Worm (Caenorhabditis elegans) whole organism, young adult: ENCODE results near the gene rpl-22.

Experiments used
- B0261.1 ChIP-seq: sonication (generic microtip); optimal IDR thresholded peaks from 2 replicates; lab custom pipeline; 2016; ENCODE audit warnings: mild to moderate bottlenecking, missing genetic modification characterization, moderate library complexity, missing compliant biosample characterization
- C17E4.6 ChIP-seq: fragments of 200-800 bp; sonication (Bioruptor generic); IDR thresholded peaks from 2 replicates; pipeline ENCODE4 v1.3.6; 2022; ENCODE audit warnings: missing genetic modification reagents, missing genetic modification characterization, missing compliant biosample characterization
- D2030.7 ChIP-seq: fragments of 200-800 bp; sonication (Bioruptor generic); IDR thresholded peaks from 2 replicates; pipeline ENCODE4 v1.3.6; 2022; ENCODE audit warnings: missing genetic modification reagents, missing genetic modification characterization, missing compliant biosample characterization
- F33H1.4 ChIP-seq: fragments of 200-800 bp; sonication (Bioruptor generic); IDR thresholded peaks from 2 replicates; pipeline ENCODE4 v1.3.6; 2022; ENCODE audit warnings: missing genetic modification reagents, missing genetic modification characterization, missing compliant biosample characterization
- F37B4.10 ChIP-seq: fragments of 200-800 bp; sonication (Bioruptor generic); IDR thresholded peaks from 2 replicates; pipeline ENCODE4 v1.3.6; 2022; ENCODE audit warnings: missing genetic modification characterization, missing compliant biosample characterization
- F49E8.2 ChIP-seq: sonication (generic microtip); optimal IDR thresholded peaks from 3 replicates; lab custom pipeline; 2017; ENCODE audit warnings: missing genetic modification characterization, mild to moderate bottlenecking, missing compliant biosample characterization, antibody characterized with exemption, moderate library complexity; ENCODE audit not compliant: insufficient read depth
- F57A8.1 ChIP-seq: fragments of 200-800 bp; sonication (Bioruptor generic); optimal IDR thresholded peaks from 2 replicates; lab custom pipeline; 2018; ENCODE audit warnings: mild to moderate bottlenecking, missing genetic modification characterization, moderate library complexity, missing compliant biosample characterization
- T07F8.4 ChIP-seq: sonication (generic microtip); optimal IDR thresholded peaks from 2 replicates; lab custom pipeline; 2016; ENCODE audit warnings: mild to moderate bottlenecking, missing genetic modification characterization, moderate library complexity, missing compliant biosample characterization
- Y53G8AR.9 ChIP-seq: fragments of 200-800 bp; sonication (Bioruptor generic); conservative IDR thresholded peaks from 2 replicates; pipeline ENCODE4 v1.3.6; 2022; ENCODE audit warnings: missing genetic modification reagents, missing genetic modification characterization, missing compliant biosample characterization
- ZK185.1 ChIP-seq: sonication (generic microtip); optimal IDR thresholded peaks from 2 replicates; lab custom pipeline; 2016; ENCODE audit warnings: mild to moderate bottlenecking, missing genetic modification characterization, missing compliant biosample characterization; ENCODE audit not compliant: poor library complexity, severe bottlenecking
- aptf-3 ChIP-seq: fragments of 200-800 bp; sonication (Bioruptor generic); IDR thresholded peaks from 2 replicates; pipeline ENCODE4 v1.3.6; 2022; ENCODE audit warnings: missing genetic modification characterization, missing compliant biosample characterization
- attf-5 ChIP-seq: fragments of 200-800 bp; sonication (Bioruptor generic); optimal IDR thresholded peaks from 2 replicates; lab custom pipeline; 2018; ENCODE audit warnings: mild to moderate bottlenecking, missing genetic modification characterization, missing compliant biosample characterization
- bed-2 ChIP-seq: fragments of 200-800 bp; sonication (Bioruptor generic); IDR thresholded peaks from 2 replicates; pipeline ENCODE4 v1.3.6; 2022; ENCODE audit warnings: missing genetic modification reagents, missing genetic modification characterization, missing compliant biosample characterization
- cebp-1 ChIP-seq, 2 experiments: fragments of 200-800 bp in 1 of 2; sonication (Bioruptor generic) in 1 of 2; sonication (generic microtip) in 1 of 2; IDR thresholded peaks in 1 of 2; optimal IDR thresholded peaks in 1 of 2; 2 replicates each; pipeline versions ENCODE4 v1.3.6 to Lab custom; 2017 to 2022; ENCODE audit warnings: missing compliant biosample characterization in 2 of 2, missing genetic modification characterization in 2 of 2, mild to moderate bottlenecking in 1 of 2, missing genetic modification reagents in 1 of 2, moderate library complexity in 1 of 2
- cebp-2 ChIP-seq: fragments of 200-800 bp; sonication (Bioruptor generic); IDR thresholded peaks from 2 replicates; pipeline ENCODE4 v1.3.6; 2022; ENCODE audit warnings: missing genetic modification characterization, missing compliant biosample characterization
- ceh-27 ChIP-seq: fragments of 200-800 bp; sonication (Bioruptor generic); optimal IDR thresholded peaks from 2 replicates; lab custom pipeline; 2018; ENCODE audit warnings: mild to moderate bottlenecking, missing genetic modification characterization, moderate library complexity, missing compliant biosample characterization
- chd-7 ChIP-seq: sonication (generic microtip); optimal IDR thresholded peaks from 2 replicates; lab custom pipeline; 2016; ENCODE audit warnings: mild to moderate bottlenecking, missing genetic modification characterization, moderate library complexity, missing compliant biosample characterization
- dox-1 ChIP-seq: fragments of 200-800 bp; sonication (Bioruptor generic); IDR thresholded peaks from 2 replicates; pipeline ENCODE4 v1.3.6; 2022; ENCODE audit warnings: missing genetic modification reagents, missing genetic modification characterization, missing compliant biosample characterization
- efl-1 ChIP-seq: fragments of 150-350 bp; optimal IDR thresholded peaks from 2 replicates; lab custom pipeline; 2014; ENCODE audit warnings: missing biosample characterization, missing genetic modification reagents, missing genetic modification characterization
- fkh-3 ChIP-seq: sonication (generic microtip); optimal IDR thresholded peaks from 2 replicates; lab custom pipeline; 2016; ENCODE audit warnings: mild to moderate bottlenecking, missing genetic modification characterization, missing compliant biosample characterization
- him-1 ChIP-seq: sonication (generic microtip); optimal IDR thresholded peaks from 2 replicates; lab custom pipeline; 2016; ENCODE audit warnings: missing genotype, missing genetic modification reagents, missing genetic modification characterization, missing compliant biosample characterization
- hmg-1.2 ChIP-seq: fragments of 200-800 bp; sonication (Bioruptor generic); IDR thresholded peaks from 2 replicates; pipeline ENCODE4 v1.3.6; 2022; ENCODE audit warnings: missing genetic modification reagents, missing genetic modification characterization, missing compliant biosample characterization
- hmg-20 ChIP-seq: fragments of 200-800 bp; sonication (Bioruptor generic); IDR thresholded peaks from 2 replicates; pipeline ENCODE4 v1.3.6; 2022; ENCODE audit warnings: missing genetic modification reagents, missing genetic modification characterization, missing compliant biosample characterization
- let-607 ChIP-seq, 2 experiments: fragments of 200-800 bp in 1 of 2; sonication (Bioruptor generic) in 1 of 2; sonication (generic microtip) in 1 of 2; optimal IDR thresholded peaks; 2 replicates each; lab custom pipeline; 2016 to 2018; ENCODE audit warnings: mild to moderate bottlenecking in 2 of 2, missing compliant biosample characterization in 2 of 2, missing genetic modification characterization in 2 of 2, moderate library complexity in 2 of 2, missing genotype in 1 of 2
- lin-40 ChIP-seq: sonication (generic microtip); optimal IDR thresholded peaks from 2 replicates; lab custom pipeline; 2016; ENCODE audit warnings: missing genetic modification characterization, mild to moderate bottlenecking, missing compliant biosample characterization, missing genotype, missing genetic modification reagents
- lin-54 ChIP-seq: fragments of 200-800 bp; sonication (Bioruptor generic); optimal IDR thresholded peaks from 2 replicates; lab custom pipeline; 2018; ENCODE audit warnings: mild to moderate bottlenecking, missing genetic modification characterization, missing compliant biosample characterization
- lsl-1 ChIP-seq: fragments of 200-800 bp; sonication (Bioruptor generic); optimal IDR thresholded peaks from 2 replicates; lab custom pipeline; 2018; ENCODE audit warnings: mild to moderate bottlenecking, missing genetic modification characterization, moderate library complexity, missing compliant biosample characterization
- madf-6 ChIP-seq: fragments of 200-800 bp; sonication (Bioruptor generic); IDR thresholded peaks from 2 replicates; pipeline ENCODE4 v1.3.6; 2022; ENCODE audit warnings: missing genetic modification reagents, missing genetic modification characterization, missing compliant biosample characterization
- mcd-1 ChIP-seq: fragments of 200-800 bp; sonication (Bioruptor generic); IDR thresholded peaks from 2 replicates; pipeline ENCODE4 v1.3.6; 2022; ENCODE audit warnings: missing genetic modification reagents, missing genetic modification characterization, missing compliant biosample characterization
- mxl-1 ChIP-seq: sonication (generic microtip); optimal IDR thresholded peaks from 2 replicates; lab custom pipeline; 2016; ENCODE audit warnings: missing genetic modification characterization, missing compliant biosample characterization
- nfyb-1 ChIP-seq: fragments of 200-800 bp; sonication (Bioruptor generic); IDR thresholded peaks from 2 replicates; pipeline ENCODE4 v1.3.6; 2022; ENCODE audit warnings: missing genetic modification reagents, missing genetic modification characterization, missing compliant biosample characterization
- nhr-27 ChIP-seq: fragments of 200-800 bp; sonication (Bioruptor generic); optimal IDR thresholded peaks from 2 replicates; lab custom pipeline; 2018; ENCODE audit warnings: mild to moderate bottlenecking, missing genetic modification characterization, moderate library complexity, missing compliant biosample characterization
- nhr-80 ChIP-seq: sonication (generic microtip); optimal IDR thresholded peaks from 2 replicates; lab custom pipeline; 2016; ENCODE audit warnings: missing genetic modification characterization, missing compliant biosample characterization
- pbrm-1 ChIP-seq: fragments of 200-800 bp; sonication (Bioruptor generic); IDR thresholded peaks from 2 replicates; pipeline ENCODE4 v1.3.6; 2022; ENCODE audit warnings: missing genetic modification reagents, missing genetic modification characterization, missing compliant biosample characterization
- rcor-1 ChIP-seq: fragments of 200-800 bp; sonication (Bioruptor generic); IDR thresholded peaks from 2 replicates; pipeline ENCODE4 v1.3.6; 2022; ENCODE audit warnings: missing genetic modification reagents, missing genetic modification characterization, missing compliant biosample characterization
- repo-1 ChIP-seq: sonication (generic microtip); optimal IDR thresholded peaks from 2 replicates; lab custom pipeline; 2017; ENCODE audit warnings: mild to moderate bottlenecking, missing genetic modification characterization, missing compliant biosample characterization
- sdz-38 ChIP-seq: sonication (generic microtip); optimal IDR thresholded peaks from 2 replicates; lab custom pipeline; 2016; ENCODE audit warnings: missing genotype, missing genetic modification characterization, missing compliant biosample characterization
- snpc-1.1 ChIP-seq: sonication (generic microtip); optimal IDR thresholded peaks from 2 replicates; lab custom pipeline; 2017; ENCODE audit warnings: missing genetic modification characterization, mild to moderate bottlenecking, missing compliant biosample characterization, antibody characterized with exemption, moderate library complexity, missing genotype, missing genetic modification reagents; ENCODE audit not compliant: insufficient read depth
- snpc-3.4 ChIP-seq: sonication (generic microtip); optimal IDR thresholded peaks from 2 replicates; lab custom pipeline; 2017; ENCODE audit warnings: missing genetic modification characterization, mild to moderate bottlenecking, missing compliant biosample characterization, antibody characterized with exemption, moderate library complexity, missing genotype, missing genetic modification reagents
- snpc-4 ChIP-seq, 5 experiments: fragments of 150-350 bp in 1 of 5; sonication (generic microtip) in 4 of 5; optimal IDR thresholded peaks; 2 replicates each; lab custom pipeline; 2014 to 2018; ENCODE audit warnings: missing genetic modification characterization in 5 of 5, missing biosample characterization in 3 of 5, antibody characterized with exemption in 2 of 5, mild to moderate bottlenecking in 2 of 5, missing compliant biosample characterization in 2 of 5, missing genotype in 2 of 5, moderate library complexity in 2 of 5, missing genetic modification reagents in 1 of 5
- tbp1 ChIP-seq: fragments of 200-800 bp; sonication (Bioruptor generic); optimal IDR thresholded peaks from 2 replicates; lab custom pipeline; 2018; ENCODE audit warnings: mild to moderate bottlenecking, missing genetic modification characterization, missing compliant biosample characterization
- unc-62 ChIP-seq: fragments of 150-350 bp; optimal IDR thresholded peaks from 2 replicates; lab custom pipeline; 2014; ENCODE audit warnings: missing biosample characterization, missing genetic modification reagents, missing genetic modification characterization
- ztf-3 ChIP-seq: fragments of 200-800 bp; sonication (Bioruptor generic); optimal IDR thresholded peaks from 2 replicates; lab custom pipeline; 2018; ENCODE audit warnings: mild to moderate bottlenecking, missing genetic modification characterization, missing compliant biosample characterization

Gene rpl-22

DNA sequence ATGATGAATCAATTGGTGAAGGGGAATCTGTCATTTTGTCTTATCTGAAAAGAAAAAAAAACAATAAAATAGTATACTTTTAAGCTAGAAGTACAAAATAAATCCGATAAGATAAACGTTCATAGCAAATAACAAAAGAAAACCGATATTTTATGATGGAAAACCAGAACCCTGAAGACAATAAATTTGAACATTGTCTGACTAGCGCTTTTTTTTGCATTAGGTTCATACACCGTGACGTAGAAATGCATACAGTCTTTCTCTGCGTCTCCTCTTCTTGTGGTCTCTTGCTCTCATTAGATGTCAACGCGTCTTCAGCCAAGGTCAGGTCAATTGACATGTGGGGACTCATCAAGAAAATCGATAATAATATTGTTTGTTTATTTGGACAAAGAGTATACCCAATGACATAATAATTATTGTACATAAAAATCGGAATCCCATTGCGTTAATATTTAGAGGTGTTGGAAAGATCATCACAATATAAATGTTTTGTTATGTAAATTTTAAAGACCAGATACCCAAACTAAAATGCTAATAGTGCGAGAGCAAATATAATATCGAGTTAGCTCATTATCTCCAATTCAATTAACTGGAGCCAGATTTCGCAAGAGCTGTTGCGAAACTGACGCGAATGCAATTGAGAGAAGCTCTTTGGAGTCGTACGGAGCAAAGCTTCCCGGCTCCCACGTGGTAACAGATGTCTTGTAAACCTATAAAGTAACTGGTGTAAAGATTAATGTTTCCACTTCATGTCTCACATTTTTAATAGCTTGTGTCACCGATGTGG, 25.9 kb downstream of the rpl-22 start, which contains the start of gene dsh-2:
TSS of gene dsh-2 (minus strand) at position 51 of the 790 bp plus-strand sequence.
- no peak for TF ChIP-seq T07F8.4
- TF ChIP-seq F57A8.1 (GFP tag; lab: Kevin White, UChicago) = no peak
- no peak for TF ChIP-seq C17E4.6 (GFP tag; lab: Robert Waterston, UW)
- no peak for TF ChIP-seq ztf-3 (GFP tag; lab: Kevin White, UChicago)
- TF ChIP-seq ZK185.1 (tag; lab: Kevin White, UChicago) = peak; percentile 4
- no peak for TF ChIP-seq snpc-1.1 (tag; lab: Kevin White, UChicago)
- peak; percentile 44 for TF ChIP-seq tbp1 (GFP tag; lab: Kevin White, UChicago)
- peak; percentile 33 for TF ChIP-seq lin-40 (tag; lab: Kevin White, UChicago)
- TF ChIP-seq attf-5 (GFP tag; lab: Kevin White, UChicago) = peak; percentile 11
- TF ChIP-seq fkh-3 (tag; lab: Kevin White, UChicago) = no peak
- peak; percentile 81 for TF ChIP-seq hmg-1.2 (GFP tag; lab: Robert Waterston, UW)
- peak; percentile 3 for TF ChIP-seq him-1 (tag; lab: Kevin White, UChicago)
- TF ChIP-seq rcor-1 (GFP tag; lab: Robert Waterston, UW) = no peak
- peak; percentile 49 for TF ChIP-seq nhr-80
- TF ChIP-seq F37B4.10 (GFP tag; lab: Robert Waterston, UW) = no peak
- TF ChIP-seq dox-1 = peak; percentile 54; the same call in 1 of the 2 replicates
- no peak for TF ChIP-seq B0261.1 (tag; lab: Kevin White, UChicago)
- TF ChIP-seq snpc-4 (GFP tag; optimal IDR thresholded peaks at IDR 0.05; lab: Kevin White, UChicago) = no peak
- peak in 2 of 4 experiments; percentile 13 to 53 for TF ChIP-seq snpc-4 (tag; optimal IDR thresholded peaks at IDR 0.05; lab: Kevin White, UChicago)
- peak; percentile 40 for TF ChIP-seq lin-54
- TF ChIP-seq ceh-27 (GFP tag; lab: Kevin White, UChicago) = peak; percentile 30
- TF ChIP-seq aptf-3 (GFP tag; lab: Robert Waterston, UW) = no peak
- peak; percentile 45 for TF ChIP-seq lsl-1 (GFP tag; lab: Kevin White, UChicago)
- no peak for TF ChIP-seq bed-2
- no peak for TF ChIP-seq let-607 (tag; optimal IDR thresholded peaks at IDR 0.05; lab: Kevin White, UChicago)
- peak; percentile 25 for TF ChIP-seq snpc-3.4 (tag; lab: Kevin White, UChicago)
- TF ChIP-seq cebp-1 (GFP tag; IDR thresholded peaks at IDR 0.05; lab: Robert Waterston, UW) = peak; percentile 56; the same call in 1 of the 2 replicates
- peak; percentile 90 for TF ChIP-seq cebp-1 (tag; optimal IDR thresholded peaks at IDR 0.05; lab: Kevin White, UChicago)
- peak; percentile 50 for TF ChIP-seq mcd-1 (GFP tag; lab: Robert Waterston, UW)
- no peak for TF ChIP-seq chd-7 (tag; lab: Kevin White, UChicago)
- no peak for TF ChIP-seq unc-62
- TF ChIP-seq repo-1 = no peak
- TF ChIP-seq D2030.7 = peak; percentile 44
- TF ChIP-seq nfyb-1 = no peak
- TF ChIP-seq efl-1 (GFP tag; lab: Kevin White, UChicago) = peak; percentile 18
- TF ChIP-seq madf-6 = peak; percentile 55
- no peak for TF ChIP-seq sdz-38 (tag; lab: Kevin White, UChicago)
- no peak for TF ChIP-seq hmg-20 (GFP tag; lab: Robert Waterston, UW)
- no peak for TF ChIP-seq F49E8.2
- TF ChIP-seq nhr-27 = no peak
- TF ChIP-seq Y53G8AR.9 = no peak
- no peak for TF ChIP-seq pbrm-1
- TF ChIP-seq F33H1.4 = peak; percentile 51
- TF ChIP-seq cebp-2 = no peak
- no peak for TF ChIP-seq mxl-1 (tag; lab: Kevin White, UChicago)
